Fruit fly (Drosophila melanogaster) whole organism, embryonic: ENCODE measurements around the gene CG10435.
A peak's percentile ranks its signal among the peaks of the same experiment; 100 is the strongest.

Source experiments
- ATbp ChIP-seq: fragments of 200-800 bp; sonication (Bioruptor generic); optimal IDR thresholded peaks from 2 replicates; lab custom pipeline; 2017; ENCODE audit warnings: missing biosample characterization, mild to moderate bottlenecking, missing genetic modification characterization, missing genetic modification reagents
- Atf3 ChIP-seq: fragments of 200-800 bp; sonication (Bioruptor generic); optimal IDR thresholded peaks from 3 replicates; lab custom pipeline; 2016; ENCODE audit warnings: missing biosample characterization, missing genetic modification characterization
- CG10431 ChIP-seq: fragments of 200-800 bp; sonication (Bioruptor generic); optimal IDR thresholded peaks from 3 replicates; lab custom pipeline; 2018; ENCODE audit warnings: missing biosample characterization, mild to moderate bottlenecking, missing genetic modification characterization
- CG10979 ChIP-seq: fragments of 200-800 bp; sonication (Bioruptor generic); optimal IDR thresholded peaks from 2 replicates; lab custom pipeline; 2018; ENCODE audit warnings: missing biosample characterization, mild to moderate bottlenecking, missing genetic modification characterization, moderate library complexity
- CG11085 ChIP-seq: fragments of 200-800 bp; sonication (Bioruptor generic); IDR thresholded peaks from 2 replicates; pipeline ENCODE4 v1.3.6; 2022; ENCODE audit warnings: missing biosample characterization, missing genetic modification characterization
- CG12769 ChIP-seq: fragments of 200-800 bp; sonication (Bioruptor generic); optimal IDR thresholded peaks from 2 replicates; lab custom pipeline; 2019; ENCODE audit warnings: missing biosample characterization, mild to moderate bottlenecking, missing genetic modification characterization, moderate library complexity
- CG13296 ChIP-seq: fragments of 200-800 bp; sonication (Bioruptor generic); optimal IDR thresholded peaks from 3 replicates; lab custom pipeline; 2018; ENCODE audit warnings: missing biosample characterization, mild to moderate bottlenecking, missing genetic modification characterization
- CG13894 ChIP-seq: fragments of 200-800 bp; sonication (Bioruptor generic); optimal IDR thresholded peaks from 3 replicates; lab custom pipeline; 2018; ENCODE audit warnings: missing biosample characterization, mild to moderate bottlenecking, missing genetic modification characterization, moderate library complexity
- CG15514 ChIP-seq: fragments of 200-800 bp; sonication (Bioruptor generic); optimal IDR thresholded peaks from 3 replicates; lab custom pipeline; 2017; ENCODE audit warnings: missing biosample characterization, missing genetic modification characterization, mild to moderate bottlenecking, moderate library complexity, missing genetic modification reagents
- CG16779 ChIP-seq: fragments of 200-800 bp; sonication (Bioruptor generic); IDR thresholded peaks from 2 replicates; pipeline ENCODE4 v1.3.6; 2022; ENCODE audit warnings: missing biosample characterization, missing genetic modification characterization
- CG17802 ChIP-seq: fragments of 200-800 bp; sonication (Bioruptor generic); optimal IDR thresholded peaks from 2 replicates; lab custom pipeline; 2018; ENCODE audit warnings: missing biosample characterization, mild to moderate bottlenecking, missing genetic modification characterization, moderate library complexity
- CG18599 ChIP-seq: fragments of 200-800 bp; sonication (Bioruptor generic); optimal IDR thresholded peaks from 3 replicates; lab custom pipeline; 2017; ENCODE audit warnings: missing biosample characterization, missing genetic modification characterization, mild to moderate bottlenecking, moderate library complexity, missing genetic modification reagents
- CG31441 ChIP-seq: fragments of 200-800 bp; sonication (Bioruptor generic); IDR thresholded peaks from 2 replicates; pipeline ENCODE4 v1.3.6; 2022; ENCODE audit warnings: missing biosample characterization, missing genetic modification characterization
- CG3995 ChIP-seq: fragments of 200-800 bp; sonication (Bioruptor generic); optimal IDR thresholded peaks from 3 replicates; lab custom pipeline; 2016; ENCODE audit warnings: missing biosample characterization, missing genetic modification characterization
- CG4282 ChIP-seq: fragments of 200-800 bp; sonication (Bioruptor generic); optimal IDR thresholded peaks from 2 replicates; lab custom pipeline; 2016; ENCODE audit warnings: missing biosample characterization, missing genetic modification characterization
- CG4328 ChIP-seq: fragments of 200-800 bp; sonication (Bioruptor generic); optimal IDR thresholded peaks from 3 replicates; lab custom pipeline; 2017; ENCODE audit warnings: missing biosample characterization, missing genetic modification reagents, missing genetic modification characterization
- CG4707 ChIP-seq: fragments of 200-800 bp; sonication (Bioruptor generic); optimal IDR thresholded peaks from 2 replicates; lab custom pipeline; 2018; ENCODE audit warnings: missing biosample characterization, mild to moderate bottlenecking, missing genetic modification characterization, moderate library complexity
- CG6813 ChIP-seq: fragments of 200-800 bp; sonication (Bioruptor generic); optimal IDR thresholded peaks from 2 replicates; lab custom pipeline; 2017; ENCODE audit warnings: missing biosample characterization, missing genetic modification characterization, mild to moderate bottlenecking, moderate library complexity, missing genetic modification reagents
- CG7786 ChIP-seq: fragments of 200-800 bp; sonication (Bioruptor generic); optimal IDR thresholded peaks from 2 replicates; lab custom pipeline; 2016; ENCODE audit warnings: missing biosample characterization, missing genetic modification characterization
- CG7928 ChIP-seq: fragments of 200-800 bp; sonication (Bioruptor generic); optimal IDR thresholded peaks from 2 replicates; lab custom pipeline; 2017; ENCODE audit warnings: missing biosample characterization, mild to moderate bottlenecking, missing genetic modification characterization
- CG9817 ChIP-seq: fragments of 200-800 bp; sonication (Bioruptor generic); optimal IDR thresholded peaks from 2 replicates; lab custom pipeline; 2018; ENCODE audit warnings: missing biosample characterization, mild to moderate bottlenecking, missing genetic modification characterization, moderate library complexity
- CoRest ChIP-seq: fragments of 200-800 bp; sonication (Bioruptor generic); optimal IDR thresholded peaks from 3 replicates; lab custom pipeline; 2018; ENCODE audit warnings: missing biosample characterization, mild to moderate bottlenecking, missing genetic modification characterization, moderate library complexity
- Dad ChIP-seq: fragments of 200-800 bp; sonication (Bioruptor generic); optimal IDR thresholded peaks from 3 replicates; lab custom pipeline; 2016; ENCODE audit warnings: missing biosample characterization, missing genetic modification characterization
- Dfd ChIP-seq, 2 experiments: fragments of >200 bp; optimal IDR thresholded peaks; 2 replicates each; lab custom pipeline; 2017; ENCODE audit warnings: missing biosample characterization in 2 of 2, missing genetic modification characterization in 2 of 2
- Dip2 ChIP-seq: fragments of 200-800 bp; sonication (Bioruptor generic); IDR thresholded peaks from 2 replicates; pipeline ENCODE4 v1.3.6; 2022; ENCODE audit warnings: missing biosample characterization, missing genetic modification characterization
- H15 ChIP-seq: fragments of 200-800 bp; sonication (Bioruptor generic); IDR thresholded peaks from 3 replicates; pipeline ENCODE4 v1.3.6; 2022; ENCODE audit warnings: missing biosample characterization, missing genetic modification characterization
- Hey ChIP-seq: fragments of 200-800 bp; sonication (Bioruptor generic); optimal IDR thresholded peaks from 3 replicates; lab custom pipeline; 2018; ENCODE audit warnings: missing biosample characterization, mild to moderate bottlenecking, missing genetic modification characterization
- Hr3 ChIP-seq: fragments of 200-800 bp; sonication (Bioruptor generic); optimal IDR thresholded peaks from 3 replicates; lab custom pipeline; 2016; ENCODE audit warnings: missing biosample characterization, missing genetic modification characterization
- Jarid2 ChIP-seq: fragments of 200-800 bp; sonication (Bioruptor generic); optimal IDR thresholded peaks from 3 replicates; lab custom pipeline; 2017; ENCODE audit warnings: mild to moderate bottlenecking, missing biosample characterization, missing genetic modification reagents, missing genetic modification characterization
- Tbp ChIP-seq: fragments of >200 bp; optimal IDR thresholded peaks from 2 replicates; lab custom pipeline; 2018; ENCODE audit warnings: missing biosample characterization, missing genetic modification characterization
- bcd ChIP-seq: fragments of 200-800 bp; sonication (Bioruptor generic); optimal IDR thresholded peaks from 2 replicates; lab custom pipeline; 2017; ENCODE audit warnings: missing biosample characterization, mild to moderate bottlenecking, missing genetic modification characterization
- bowl ChIP-seq: fragments of 200-800 bp; sonication (Bioruptor generic); IDR thresholded peaks from 2 replicates; pipeline ENCODE4 v1.3.6; 2022; ENCODE audit warnings: missing biosample characterization, missing genetic modification characterization
- bsh ChIP-seq, 2 experiments: fragments of 200-800 bp; sonication (Bioruptor generic); optimal IDR thresholded peaks; 2 replicates each; lab custom pipeline; 2017 to 2018; ENCODE audit warnings: mild to moderate bottlenecking in 2 of 2, missing biosample characterization in 2 of 2, missing genetic modification characterization in 2 of 2, moderate library complexity in 1 of 2
- chif ChIP-seq, 2 experiments: fragments of 200-800 bp; sonication (Bioruptor generic); optimal IDR thresholded peaks; 3 replicates each; lab custom pipeline; 2016; ENCODE audit warnings: missing biosample characterization in 2 of 2, missing genetic modification characterization in 2 of 2
- dysf ChIP-seq: fragments of 200-800 bp; sonication (Bioruptor generic); IDR thresholded peaks from 3 replicates; pipeline ENCODE4 v1.3.6; 2022; ENCODE audit warnings: missing biosample characterization, missing genetic modification characterization
- emc ChIP-seq: fragments of 200-800 bp; sonication (Bioruptor generic); optimal IDR thresholded peaks from 2 replicates; lab custom pipeline; 2016; ENCODE audit warnings: missing biosample characterization, missing genetic modification characterization
- esg ChIP-seq: fragments of 200-800 bp; sonication (Bioruptor generic); conservative IDR thresholded peaks from 2 replicates; pipeline ENCODE4 v1.3.6; 2022; ENCODE audit warnings: missing biosample characterization, missing genetic modification characterization
- gro ChIP-seq: fragments of 200-800 bp; sonication (Bioruptor generic); optimal IDR thresholded peaks from 2 replicates; lab custom pipeline; 2016; ENCODE audit warnings: missing biosample characterization, missing genetic modification characterization
- her ChIP-seq: fragments of 200-800 bp; sonication (Bioruptor generic); optimal IDR thresholded peaks from 2 replicates; lab custom pipeline; 2016; ENCODE audit warnings: missing biosample characterization, missing genetic modification characterization
- ind ChIP-seq: fragments of 200-800 bp; sonication (Bioruptor generic); optimal IDR thresholded peaks from 3 replicates; lab custom pipeline; 2016; ENCODE audit warnings: missing biosample characterization, missing genetic modification characterization
- lab ChIP-seq: fragments of 200-800 bp; sonication (Bioruptor generic); optimal IDR thresholded peaks from 3 replicates; lab custom pipeline; 2017; ENCODE audit warnings: missing biosample characterization, missing genetic modification characterization, mild to moderate bottlenecking, moderate library complexity, missing genetic modification reagents
- peb ChIP-seq: fragments of 200-800 bp; sonication (Bioruptor generic); IDR thresholded peaks from 2 replicates; pipeline ENCODE4 v1.3.6; 2022; ENCODE audit warnings: missing biosample characterization, missing genetic modification characterization
- rib ChIP-seq: fragments of 200-800 bp; sonication (Bioruptor generic); IDR thresholded peaks from 2 replicates; pipeline ENCODE4 v1.3.6; 2022; ENCODE audit warnings: missing biosample characterization, missing genetic modification characterization
- salm ChIP-seq: fragments of 200-800 bp; sonication (Bioruptor generic); optimal IDR thresholded peaks from 2 replicates; lab custom pipeline; 2018; ENCODE audit warnings: missing biosample characterization, mild to moderate bottlenecking, missing genetic modification characterization
- tna ChIP-seq: fragments of 200-800 bp; sonication (Bioruptor generic); IDR thresholded peaks from 2 replicates; pipeline ENCODE4 v1.3.6; 2022; ENCODE audit warnings: missing biosample characterization, missing genetic modification characterization; ENCODE audit not compliant: partially characterized antibody
- toy ChIP-seq: fragments of 200-800 bp; sonication (Bioruptor generic); IDR thresholded peaks from 2 replicates; pipeline ENCODE4 v1.3.6; 2022; ENCODE audit warnings: missing biosample characterization, missing genetic modification characterization
- trem ChIP-seq: fragments of 200-800 bp; optimal IDR thresholded peaks from 3 replicates; lab custom pipeline; 2019; ENCODE audit warnings: missing biosample characterization, mild to moderate bottlenecking, missing genetic modification characterization, moderate library complexity
- vfl ChIP-seq: fragments of 200-800 bp; sonication (Bioruptor generic); optimal IDR thresholded peaks from 2 replicates; lab custom pipeline; 2016; ENCODE audit warnings: missing biosample characterization, missing genetic modification characterization
- wek ChIP-seq: fragments of 200-800 bp; sonication (Bioruptor generic); optimal IDR thresholded peaks from 3 replicates; lab custom pipeline; 2018; ENCODE audit warnings: missing biosample characterization, mild to moderate bottlenecking, missing genetic modification characterization, moderate library complexity
- zfh2 ChIP-seq: fragments of 200-800 bp; sonication (Bioruptor generic); optimal IDR thresholded peaks from 2 replicates; lab custom pipeline; 2016; ENCODE audit warnings: missing biosample characterization, missing genetic modification characterization

Gene CG10435

dm6 chr3R:8001074-8001669 is 11.8 kb downstream of the CG10435 start, which contains the start of the genes Kmn2 and CG2698 (continued):
- TF ChIP-seq CG4282 (GFP tag; lab: Kevin White, UChicago) = no peak
- peak; percentile 96 for TF ChIP-seq bcd (GFP tag; lab: Kevin White, UChicago)
- TF ChIP-seq lab (GFP tag; lab: Kevin White, UChicago) = peak; percentile 97
- TF ChIP-seq CG10431 (GFP tag; lab: Kevin White, UChicago) = peak; percentile 89
- peak; percentile 75 to 91 for TF ChIP-seq chif (GFP tag; optimal IDR thresholded peaks at IDR 0.05; lab: Kevin White, UChicago)
- TF ChIP-seq CG13296 (GFP tag; lab: Kevin White, UChicago) = peak; percentile 93
- TF ChIP-seq rib (GFP tag; lab: Robert Waterston, UW) = peak; percentile 98
- TF ChIP-seq CG12769 (tag; lab: Kevin White, UChicago) = peak; percentile 74
- peak; percentile 95 for TF ChIP-seq CG9817
- TF ChIP-seq Tbp = no peak
- peak; percentile 73 for TF ChIP-seq CG17802 (tag; lab: Kevin White, UChicago)
- TF ChIP-seq CG13894 (tag; lab: Kevin White, UChicago) = peak; percentile 89
- TF ChIP-seq bowl (GFP tag; lab: Robert Waterston, UW) = peak; percentile 93
- peak; percentile 92 for TF ChIP-seq CG16779 (GFP tag; lab: Robert Waterston, UW)
- TF ChIP-seq CoRest (tag; lab: Kevin White, UChicago) = peak; percentile 97
- peak; percentile 90 for TF ChIP-seq salm (tag; lab: Kevin White, UChicago)
- TF ChIP-seq ATbp (GFP tag; lab: Kevin White, UChicago) = peak; percentile 94
- TF ChIP-seq Hey = peak; percentile 61
- TF ChIP-seq ind = peak; percentile 97
- TF ChIP-seq Dfd (GFP tag; optimal IDR thresholded peaks at IDR 0.05; lab: Kevin White, UChicago) = no peak
- TF ChIP-seq vfl (GFP tag; lab: Kevin White, UChicago) = peak; percentile 90
- TF ChIP-seq CG4707 = peak; percentile 74
- peak; percentile 95 for TF ChIP-seq peb (GFP tag; lab: Robert Waterston, UW)
- peak; percentile 80 to 96 for TF ChIP-seq bsh (GFP tag; optimal IDR thresholded peaks at IDR 0.05; lab: Kevin White, UChicago)
- no peak for TF ChIP-seq Jarid2 (GFP tag; lab: Kevin White, UChicago)
- TF ChIP-seq emc (GFP tag; lab: Kevin White, UChicago) = peak; percentile 69
- peak; percentile 86 for TF ChIP-seq CG6813 (GFP tag; lab: Kevin White, UChicago)
- TF ChIP-seq CG18599 = peak; percentile 97
- peak; percentile 74 for TF ChIP-seq CG7786 (GFP tag; lab: Kevin White, UChicago)
- peak; percentile 67 for TF ChIP-seq Dip2
- TF ChIP-seq gro (GFP tag; lab: Kevin White, UChicago) = peak; percentile 78
- peak; percentile 98 for TF ChIP-seq Hr3 (GFP tag; lab: Kevin White, UChicago)
- peak; percentile 71 for TF ChIP-seq Dad (GFP tag; lab: Kevin White, UChicago)
- TF ChIP-seq Atf3 (GFP tag; lab: Kevin White, UChicago) = peak; percentile 76
- peak; percentile 97 for TF ChIP-seq H15 (GFP tag; lab: Robert Waterston, UW)
- TF ChIP-seq CG15514 (GFP tag; lab: Kevin White, UChicago) = peak; percentile 90
- peak; percentile 98 for TF ChIP-seq esg
- peak; percentile 44 for TF ChIP-seq wek (GFP tag; lab: Kevin White, UChicago)
- TF ChIP-seq zfh2 = peak; percentile 88
- peak; percentile 93 for TF ChIP-seq CG4328 (GFP tag; lab: Kevin White, UChicago)
- TF ChIP-seq CG10979 (tag; lab: Kevin White, UChicago) = peak; percentile 90
- TF ChIP-seq CG31441 (GFP tag; lab: Robert Waterston, UW) = peak; percentile 97
- TF ChIP-seq dysf (GFP tag; lab: Robert Waterston, UW) = peak; percentile 99
- peak; percentile 69 for TF ChIP-seq CG3995
- peak; percentile 96 for TF ChIP-seq CG11085 (GFP tag; lab: Robert Waterston, UW)
- TF ChIP-seq tna = no peak; the same call in 1 of the 2 replicates
- peak; percentile 88 for TF ChIP-seq toy (GFP tag; lab: Robert Waterston, UW)
- peak; percentile 91 for TF ChIP-seq trem (tag; lab: Kevin White, UChicago)
- peak; percentile 86 for TF ChIP-seq CG7928 (GFP tag; lab: Kevin White, UChicago)
- peak; percentile 10 for TF ChIP-seq her (GFP tag; lab: Kevin White, UChicago)
